Fruit fly (Drosophila melanogaster) whole organism, embryonic: Measurements from ENCODE around the gene CG13876.

Source experiments
- Antp ChIP-seq: fragments of 200-800 bp; sonication (Bioruptor generic); optimal IDR thresholded peaks from 3 replicates; lab custom pipeline; 2016; ENCODE audit warnings: missing biosample characterization, missing genetic modification characterization
- CG10321 ChIP-seq: fragments of 200-800 bp; sonication (Bioruptor generic); IDR thresholded peaks from 2 replicates; pipeline ENCODE4 v1.3.6; 2022; ENCODE audit warnings: missing biosample characterization, missing genetic modification characterization
- CG12155 ChIP-seq: fragments of 200-800 bp; sonication (Bioruptor generic); optimal IDR thresholded peaks from 3 replicates; lab custom pipeline; 2016; ENCODE audit warnings: missing biosample characterization, missing genetic modification characterization
- CG13894 ChIP-seq: fragments of 200-800 bp; sonication (Bioruptor generic); optimal IDR thresholded peaks from 3 replicates; lab custom pipeline; 2018; ENCODE audit warnings: missing biosample characterization, mild to moderate bottlenecking, missing genetic modification characterization, moderate library complexity
- CG14014 ChIP-seq: fragments of 200-800 bp; sonication (Bioruptor generic); IDR thresholded peaks from 2 replicates; pipeline ENCODE4 v1.3.6; 2022; ENCODE audit warnings: missing biosample characterization, missing genetic modification characterization
- CG14050 ChIP-seq: fragments of 200-800 bp; sonication (Bioruptor generic); IDR thresholded peaks from 3 replicates; pipeline ENCODE4 v1.3.6; 2022; ENCODE audit warnings: missing biosample characterization, missing genetic modification characterization
- CG17359 ChIP-seq: fragments of 200-800 bp; sonication (Bioruptor generic); optimal IDR thresholded peaks from 3 replicates; lab custom pipeline; 2018; ENCODE audit warnings: missing biosample characterization, mild to moderate bottlenecking, missing genetic modification characterization, moderate library complexity
- CG17385 ChIP-seq: fragments of 200-800 bp; sonication (Bioruptor generic); optimal IDR thresholded peaks from 3 replicates; lab custom pipeline; 2018; ENCODE audit warnings: missing biosample characterization, mild to moderate bottlenecking, missing genetic modification characterization
- CG2116 ChIP-seq: fragments of 200-800 bp; sonication (Bioruptor generic); optimal IDR thresholded peaks from 3 replicates; lab custom pipeline; 2018; ENCODE audit warnings: missing biosample characterization, mild to moderate bottlenecking, missing genetic modification characterization
- CG2199 ChIP-seq: fragments of 200-800 bp; sonication (Bioruptor generic); IDR thresholded peaks from 3 replicates; pipeline ENCODE4 v1.3.6; 2022; ENCODE audit warnings: missing biosample characterization, missing genetic modification characterization
- CG30431 ChIP-seq: fragments of 200-800 bp; sonication (Bioruptor generic); optimal IDR thresholded peaks from 2 replicates; lab custom pipeline; 2017; ENCODE audit warnings: missing biosample characterization, missing genetic modification characterization
- CG3407 ChIP-seq: fragments of 200-800 bp; sonication (Bioruptor generic); optimal IDR thresholded peaks from 2 replicates; lab custom pipeline; 2018; ENCODE audit warnings: missing biosample characterization, mild to moderate bottlenecking, missing genetic modification characterization
- CG4617 ChIP-seq: fragments of 200-800 bp; sonication (Bioruptor generic); optimal IDR thresholded peaks from 3 replicates; lab custom pipeline; 2016; ENCODE audit warnings: missing biosample characterization, missing genetic modification characterization, borderline replicate concordance
- CG4707 ChIP-seq: fragments of 200-800 bp; sonication (Bioruptor generic); optimal IDR thresholded peaks from 2 replicates; lab custom pipeline; 2018; ENCODE audit warnings: missing biosample characterization, mild to moderate bottlenecking, missing genetic modification characterization, moderate library complexity
- CG6272 ChIP-seq: fragments of 200-800 bp; sonication (Bioruptor generic); IDR thresholded peaks from 2 replicates; pipeline ENCODE4 v1.3.6; 2022; ENCODE audit warnings: missing biosample characterization, missing genetic modification characterization
- CG7357 ChIP-seq: fragments of 200-800 bp; sonication (Bioruptor generic); IDR thresholded peaks from 3 replicates; pipeline ENCODE4 v1.3.6; 2022; ENCODE audit warnings: missing biosample characterization, missing genetic modification characterization
- CG9437 ChIP-seq: fragments of 200-800 bp; sonication (Bioruptor generic); optimal IDR thresholded peaks from 2 replicates; lab custom pipeline; 2018; ENCODE audit warnings: missing biosample characterization, mild to moderate bottlenecking, missing genetic modification characterization
- Dek ChIP-seq: fragments of 200-800 bp; sonication (Bioruptor generic); optimal IDR thresholded peaks from 3 replicates; lab custom pipeline; 2019; ENCODE audit warnings: missing biosample characterization, mild to moderate bottlenecking, missing genetic modification characterization, moderate library complexity
- Doc3 ChIP-seq: fragments of 200-800 bp; sonication (Bioruptor generic); IDR thresholded peaks from 3 replicates; pipeline ENCODE4 v1.3.6; 2022; ENCODE audit warnings: missing biosample characterization, missing genetic modification characterization; ENCODE audit not compliant: partially characterized antibody
- Elba2 ChIP-seq: fragments of 200-800 bp; sonication (Bioruptor generic); optimal IDR thresholded peaks from 3 replicates; lab custom pipeline; 2016; ENCODE audit warnings: missing biosample characterization, missing genetic modification characterization
- HmgD ChIP-seq: fragments of 200-800 bp; sonication (Bioruptor generic); optimal IDR thresholded peaks from 3 replicates; lab custom pipeline; 2016; ENCODE audit warnings: missing biosample characterization, missing genetic modification characterization
- Hr78 ChIP-seq, 2 experiments: fragments of 200-800 bp in 1 of 2; fragments of >200 bp in 1 of 2; sonication (Bioruptor generic) in 1 of 2; optimal IDR thresholded peaks; 2 replicates each; lab custom pipeline; 2017 to 2019; ENCODE audit warnings: missing biosample characterization in 2 of 2, missing genetic modification characterization in 2 of 2, mild to moderate bottlenecking in 1 of 2, moderate library complexity in 1 of 2
- Jarid2 ChIP-seq: fragments of 200-800 bp; sonication (Bioruptor generic); optimal IDR thresholded peaks from 3 replicates; lab custom pipeline; 2017; ENCODE audit warnings: mild to moderate bottlenecking, missing biosample characterization, missing genetic modification reagents, missing genetic modification characterization
- Lhr ChIP-seq: fragments of 200-800 bp; sonication (Bioruptor generic); optimal IDR thresholded peaks from 3 replicates; lab custom pipeline; 2017; ENCODE audit warnings: mild to moderate bottlenecking, missing biosample characterization, missing genetic modification reagents, missing genetic modification characterization
- MBD-R2 ChIP-seq: fragments of 200-800 bp; sonication (Bioruptor generic); IDR thresholded peaks from 2 replicates; pipeline ENCODE4 v1.3.6; 2022; ENCODE audit warnings: missing biosample characterization, missing genetic modification characterization
- Max ChIP-seq: fragments of 200-800 bp; sonication (Bioruptor generic); optimal IDR thresholded peaks from 2 replicates; lab custom pipeline; 2016; ENCODE audit warnings: missing biosample characterization, mild to moderate bottlenecking, missing genetic modification characterization
- Ptx1 ChIP-seq: fragments of 200-800 bp; sonication (Bioruptor generic); IDR thresholded peaks from 2 replicates; pipeline ENCODE4 v1.3.6; 2022; ENCODE audit warnings: missing biosample characterization, missing genetic modification characterization
- Ravus ChIP-seq: fragments of 200-800 bp; sonication (Bioruptor generic); IDR thresholded peaks from 2 replicates; pipeline ENCODE4 v1.3.6; 2022; ENCODE audit warnings: missing biosample characterization, missing genetic modification characterization
- Six4 ChIP-seq: fragments of 200-800 bp; sonication (Bioruptor generic); optimal IDR thresholded peaks from 2 replicates; lab custom pipeline; 2016; ENCODE audit warnings: missing biosample characterization, missing genetic modification characterization
- Tbp ChIP-seq: fragments of >200 bp; optimal IDR thresholded peaks from 2 replicates; lab custom pipeline; 2018; ENCODE audit warnings: missing biosample characterization, missing genetic modification characterization
- Xbp1 ChIP-seq: fragments of 200-800 bp; sonication (Bioruptor generic); optimal IDR thresholded peaks from 3 replicates; lab custom pipeline; 2016; ENCODE audit warnings: missing biosample characterization, mild to moderate bottlenecking, missing genetic modification characterization
- YL-1 ChIP-seq: fragments of 200-800 bp; sonication (Bioruptor generic); optimal IDR thresholded peaks from 3 replicates; lab custom pipeline; 2017; ENCODE audit warnings: missing biosample characterization, mild to moderate bottlenecking, missing genetic modification characterization
- ab ChIP-seq: fragments of 200-800 bp; sonication (Bioruptor generic); optimal IDR thresholded peaks from 2 replicates; lab custom pipeline; 2016; ENCODE audit warnings: missing biosample characterization, missing genetic modification characterization
- al ChIP-seq: fragments of 200-800 bp; sonication (Bioruptor generic); IDR thresholded peaks from 2 replicates; pipeline ENCODE4 v1.3.6; 2022; ENCODE audit warnings: missing biosample characterization, missing genetic modification characterization
- cad ChIP-seq: fragments of >200 bp; optimal IDR thresholded peaks from 2 replicates; lab custom pipeline; 2017; ENCODE audit warnings: missing biosample characterization, missing genetic modification characterization
- dmrt99B ChIP-seq: fragments of 200-800 bp; sonication (Bioruptor generic); optimal IDR thresholded peaks from 2 replicates; lab custom pipeline; 2018; ENCODE audit warnings: missing biosample characterization, mild to moderate bottlenecking, missing genetic modification characterization, moderate library complexity
- gsb-n ChIP-seq: fragments of 200-800 bp; sonication (Bioruptor generic); optimal IDR thresholded peaks from 3 replicates; lab custom pipeline; 2018; ENCODE audit warnings: missing biosample characterization, mild to moderate bottlenecking, missing genetic modification characterization
- insv ChIP-seq, 2 experiments: fragments of 200-800 bp; sonication (Bioruptor generic); optimal IDR thresholded peaks; 3 replicates each; lab custom pipeline; 2016 to 2018; ENCODE audit warnings: missing biosample characterization in 2 of 2, missing genetic modification characterization in 2 of 2
- kni ChIP-seq: fragments of 200-800 bp; sonication (Bioruptor generic); optimal IDR thresholded peaks from 3 replicates; lab custom pipeline; 2017; ENCODE audit warnings: mild to moderate bottlenecking, missing biosample characterization, missing genetic modification reagents, missing genetic modification characterization
- onecut ChIP-seq: fragments of 200-800 bp; sonication (Bioruptor generic); IDR thresholded peaks from 2 replicates; pipeline ENCODE4 v1.3.6; 2022; ENCODE audit warnings: missing biosample characterization, missing genetic modification characterization
- prd ChIP-seq, 3 experiments: fragments of >200 bp in 2 of 3; fragments of 200-800 bp in 1 of 3; sonication (Bioruptor generic) in 1 of 3; optimal IDR thresholded peaks in 2 of 3; IDR thresholded peaks in 1 of 3; 2 replicates in 2 of 3; 3 replicates in 1 of 3; pipeline versions ENCODE4 v1.3.6 to Lab custom; 2017 to 2022; ENCODE audit warnings: missing biosample characterization in 1 of 3, missing genetic modification characterization in 1 of 3
- row ChIP-seq: fragments of 200-800 bp; sonication (Bioruptor generic); IDR thresholded peaks from 3 replicates; pipeline ENCODE4 v1.3.6; 2022; ENCODE audit warnings: missing biosample characterization, missing genetic modification characterization
- sens ChIP-seq: fragments of 200-800 bp; sonication (Bioruptor generic); peaks from one replicate; lab custom pipeline; 2016; ENCODE audit warnings: missing biosample characterization, missing genetic modification characterization
- sima ChIP-seq: fragments of 200-800 bp; sonication (Bioruptor generic); optimal IDR thresholded peaks from 2 replicates; lab custom pipeline; 2016; ENCODE audit warnings: missing biosample characterization, missing genetic modification characterization
- slbo ChIP-seq: fragments of 200-800 bp; sonication (Bioruptor generic); IDR thresholded peaks from 2 replicates; pipeline ENCODE4 v1.3.6; 2022; ENCODE audit warnings: missing biosample characterization, missing genetic modification characterization
- tgo ChIP-seq: fragments of 200-800 bp; sonication (Bioruptor generic); IDR thresholded peaks from 3 replicates; pipeline ENCODE4 v1.3.6; 2022; ENCODE audit warnings: missing biosample characterization, missing genetic modification characterization
- trh ChIP-seq: fragments of 200-800 bp; sonication (Bioruptor generic); optimal IDR thresholded peaks from 2 replicates; lab custom pipeline; 2016; ENCODE audit warnings: missing biosample characterization, missing genetic modification characterization
- tup ChIP-seq: fragments of 200-800 bp; sonication (Bioruptor generic); optimal IDR thresholded peaks from 2 replicates; lab custom pipeline; 2016; ENCODE audit warnings: missing biosample characterization, mild to moderate bottlenecking, missing genetic modification characterization, moderate library complexity
- tx ChIP-seq: fragments of 200-800 bp; sonication (Bioruptor generic); optimal IDR thresholded peaks from 2 replicates; lab custom pipeline; 2016; ENCODE audit warnings: missing biosample characterization, missing genetic modification characterization

CG13876 gene

DNA sequence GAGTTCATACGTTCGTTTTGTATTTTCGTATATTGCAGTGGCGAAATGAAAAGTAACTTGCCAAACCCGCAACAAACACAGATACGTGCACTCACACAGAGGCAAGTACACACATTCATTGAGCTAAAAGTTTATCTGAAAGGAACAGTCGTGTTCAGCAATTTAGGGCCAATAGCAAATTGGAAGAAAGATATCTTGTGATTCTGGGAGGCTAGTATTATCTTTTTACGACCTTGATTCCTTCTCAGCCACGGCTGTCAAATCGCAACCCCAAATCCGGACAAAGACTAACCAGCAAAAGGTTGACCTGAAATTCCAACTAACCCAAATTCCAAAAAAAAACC, 39.2 kb upstream of the CG13876 start (continued):
- peak; percentile 3 for TF ChIP-seq YL-1 (GFP tag; lab: Kevin White, UChicago)
- no peak for TF ChIP-seq Ptx1 (GFP tag; lab: Robert Waterston, UW)
- no peak for TF ChIP-seq kni (GFP tag; lab: Kevin White, UChicago)
- peak; percentile 8 for TF ChIP-seq sens (GFP tag; lab: Kevin White, UChicago)
- 0 out of 3 replicates have a peak, but pooled peaks have one; percentile 2 for TF ChIP-seq row (GFP tag; lab: Robert Waterston, UW)

DNA sequence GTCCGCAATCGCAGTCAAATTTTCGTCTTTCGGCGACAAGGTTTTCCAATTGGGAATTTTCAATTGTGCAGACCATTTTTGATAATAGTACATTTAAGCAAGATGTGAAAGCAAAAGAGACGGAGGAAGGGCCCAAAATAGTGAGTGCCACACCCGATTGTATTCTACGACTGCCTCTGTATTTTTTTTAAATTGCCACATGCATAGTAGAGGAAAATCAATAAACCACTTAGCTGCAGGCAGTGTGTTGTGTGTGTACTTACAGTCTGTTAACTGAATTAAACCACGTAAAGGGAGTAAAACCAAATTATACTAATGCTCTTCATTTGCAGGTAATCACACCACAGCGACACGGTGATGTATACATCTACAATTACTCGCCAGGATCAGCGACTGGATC, 34.2 kb upstream of the CG13876 start:
- TF ChIP-seq ab (GFP tag; lab: Kevin White, UChicago), result no peak
- TF ChIP-seq Dek, result no peak
- TF ChIP-seq al (GFP tag; lab: Robert Waterston, UW), result no peak
- no peak for TF ChIP-seq CG6272
- 0 out of 2 replicates have a peak, but pooled peaks have one; percentile 21 for TF ChIP-seq MBD-R2 (GFP tag; lab: Robert Waterston, UW)
- TF ChIP-seq Elba2 (GFP tag; lab: Kevin White, UChicago), result peak; percentile 17
- peak in 1 of 2 experiments; percentile 77 for TF ChIP-seq insv (GFP tag; optimal IDR thresholded peaks at IDR 0.05; lab: Kevin White, UChicago)
- peak; percentile 90 for TF ChIP-seq onecut (GFP tag; lab: Robert Waterston, UW)

DNA sequence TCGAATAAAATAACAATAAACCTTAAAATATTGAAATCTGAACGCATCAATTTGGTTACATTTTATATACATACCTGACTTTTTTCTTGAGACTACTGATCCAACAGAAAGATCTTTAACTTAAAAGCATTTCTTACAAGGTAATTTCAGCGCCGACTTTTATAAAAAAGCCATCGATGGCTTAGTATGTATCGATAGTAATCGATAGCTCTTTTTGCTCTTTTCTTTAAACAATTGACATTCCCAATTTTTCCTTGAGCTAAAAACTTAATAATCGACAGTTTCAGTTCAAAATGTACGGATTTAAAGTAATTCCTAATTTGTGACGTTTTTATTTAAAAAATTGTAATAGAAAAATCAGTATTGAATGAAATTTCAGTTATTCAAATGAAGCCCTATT, 31.4 kb upstream of the CG13876 start:
- no peak for TF ChIP-seq Xbp1 (GFP tag; lab: Kevin White, UChicago)
- TF ChIP-seq CG3407 (GFP tag; lab: Kevin White, UChicago), result no peak
- no peak for TF ChIP-seq CG17385 (GFP tag; lab: Kevin White, UChicago)
- no peak for TF ChIP-seq sima (GFP tag; lab: Kevin White, UChicago)
- no peak for TF ChIP-seq Hr78 (GFP tag; optimal IDR thresholded peaks at IDR 0.05; lab: Kevin White, UChicago)
- TF ChIP-seq tup (GFP tag; lab: Kevin White, UChicago), result no peak
- peak; percentile 86 for TF ChIP-seq CG2116
- TF ChIP-seq HmgD, result no peak
- peak; percentile 19 for TF ChIP-seq CG13894 (tag; lab: Kevin White, UChicago)
- TF ChIP-seq Ravus (GFP tag; lab: Robert Waterston, UW), result no peak
- no peak for TF ChIP-seq cad (GFP tag; lab: Kevin White, UChicago)
- no peak for TF ChIP-seq CG4617 (GFP tag; lab: Kevin White, UChicago)
- no peak for TF ChIP-seq CG9437 (GFP tag; lab: Kevin White, UChicago)
- no peak for TF ChIP-seq Six4 (GFP tag; lab: Kevin White, UChicago)
- peak; percentile 87 for TF ChIP-seq Doc3 (GFP tag; lab: Robert Waterston, UW)
- TF ChIP-seq CG4707 (GFP tag; lab: Kevin White, UChicago), result no peak
- no peak for TF ChIP-seq gsb-n (tag; lab: Kevin White, UChicago)
- no peak for TF ChIP-seq CG17359 (tag; lab: Kevin White, UChicago)
- no peak for TF ChIP-seq CG30431 (GFP tag; lab: Kevin White, UChicago)
- no peak for TF ChIP-seq dmrt99B
- TF ChIP-seq Max (GFP tag; lab: Kevin White, UChicago), result no peak
- no peak for TF ChIP-seq CG10321 (GFP tag; lab: Robert Waterston, UW)
- TF ChIP-seq CG12155 (GFP tag; lab: Kevin White, UChicago), result no peak
- no peak for TF ChIP-seq tgo (GFP tag; lab: Robert Waterston, UW)
- no peak for TF ChIP-seq CG2199 (GFP tag; lab: Robert Waterston, UW)
- TF ChIP-seq MBD-R2 (GFP tag; lab: Robert Waterston, UW), result peak; percentile 26; the same call in 1 of the 2 replicates
- no peak for TF ChIP-seq tx (GFP tag; lab: Kevin White, UChicago)
- no peak for TF ChIP-seq Jarid2
- TF ChIP-seq slbo, result no peak
- TF ChIP-seq Tbp (GFP tag; lab: Kevin White, UChicago), result no peak
- no peak for TF ChIP-seq prd (optimal IDR thresholded peaks at IDR 0.05; lab: Kevin White, UChicago)
- no peak for TF ChIP-seq prd (GFP tag; IDR thresholded peaks at IDR 0.05; lab: Robert Waterston, UW)
- no peak for TF ChIP-seq trh (GFP tag; lab: Kevin White, UChicago)
- TF ChIP-seq CG7357 (GFP tag; lab: Robert Waterston, UW), result no peak
- no peak for TF ChIP-seq Antp
- no peak for TF ChIP-seq Lhr
- TF ChIP-seq CG14014 (GFP tag; lab: Robert Waterston, UW), result no peak
- no peak for TF ChIP-seq CG14050 (GFP tag; lab: Robert Waterston, UW)
